Fruit fly (Drosophila melanogaster) Kc167 (cell line): ENCODE measurements around the gene Clbn.

Source experiments
- Myc ChIP-seq: fragments of >200 bp; optimal IDR thresholded peaks from 2 replicates; lab custom pipeline; 2017; ENCODE audit warnings: missing external identifiers
- Sin3A ChIP-seq: fragments of >200 bp; optimal IDR thresholded peaks from 2 replicates; lab custom pipeline; 2018; ENCODE audit warnings: missing external identifiers
- h ChIP-seq: fragments of >200 bp; optimal IDR thresholded peaks from 3 replicates; lab custom pipeline; 2018; ENCODE audit warnings: missing external identifiers
- psq ChIP-seq: fragments of >200 bp; optimal IDR thresholded peaks from 2 replicates; lab custom pipeline; 2017; ENCODE audit warnings: missing external identifiers

DNA sequence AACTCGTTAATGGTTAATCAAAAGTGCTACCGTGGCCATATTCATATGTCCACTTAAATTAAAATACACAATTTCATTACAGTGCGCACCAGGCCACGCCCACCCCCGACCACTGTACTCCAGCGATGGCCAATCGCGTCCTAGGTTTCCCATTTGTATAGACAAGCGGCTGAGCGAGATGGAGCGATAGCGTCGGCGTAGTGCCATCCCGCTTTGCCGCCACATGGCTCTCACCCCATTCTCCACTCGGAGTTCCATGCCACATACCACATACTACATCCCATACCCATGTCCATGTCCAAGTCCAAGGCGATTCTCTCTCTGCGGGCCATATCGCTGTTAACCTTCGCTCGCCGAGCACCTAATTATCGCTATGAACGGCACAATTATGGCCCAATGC, 46.9 kb upstream of the Clbn start:
- TF ChIP-seq psq = no peak
- TF ChIP-seq h (lab: Kevin White, UChicago) = no peak
- TF ChIP-seq Sin3A (lab: Kevin White, UChicago) = no peak
- TF ChIP-seq Myc = no peak
